Worm (Caenorhabditis elegans) whole organism, L4 larva: ENCODE measurements around the gene B0507.9.

Source experiments
- D1046.2 ChIP-seq: fragments of 200-800 bp; sonication (Bioruptor generic); IDR thresholded peaks from 2 replicates; pipeline ENCODE4 v1.3.6; 2022; ENCODE audit warnings: missing genetic modification characterization, missing compliant biosample characterization
- F26F4.8 ChIP-seq: fragments of 200-800 bp; sonication (Bioruptor generic); conservative IDR thresholded peaks from 2 replicates; pipeline ENCODE4 v1.3.6; 2022; ENCODE audit warnings: missing genetic modification characterization, missing compliant biosample characterization
- F49E8.2 ChIP-seq: sonication (generic microtip); optimal IDR thresholded peaks from 2 replicates; lab custom pipeline; 2016; ENCODE audit warnings: missing compliant biosample characterization, mild to moderate bottlenecking, missing genetic modification characterization, borderline replicate concordance
- Y105C5A.15 ChIP-seq: fragments of 200-800 bp; sonication (Bioruptor generic); IDR thresholded peaks from 2 replicates; pipeline ENCODE4 v1.3.6; 2022; ENCODE audit warnings: missing genetic modification characterization, missing compliant biosample characterization
- Y48G9A.11 ChIP-seq: fragments of 200-800 bp; sonication (Bioruptor generic); IDR thresholded peaks from 2 replicates; pipeline ENCODE4 v1.3.6; 2022; ENCODE audit warnings: missing genetic modification reagents, missing genetic modification characterization, missing compliant biosample characterization
- ZK546.5 ChIP-seq, 2 experiments: sonication (generic microtip); optimal IDR thresholded peaks; 2 replicates each; lab custom pipeline; 2017; ENCODE audit warnings: missing biosample characterization in 2 of 2, missing genetic modification characterization in 2 of 2
- aha-1 ChIP-seq: fragments of 150-350 bp; peaks from one replicate; lab custom pipeline; 2014; ENCODE audit warnings: missing biosample characterization, missing genetic modification characterization
- aly-2 ChIP-seq: sonication (generic microtip); optimal IDR thresholded peaks from 2 replicates; lab custom pipeline; 2018; ENCODE audit warnings: missing biosample characterization, missing genetic modification characterization
- ama-1 ChIP-seq: fragments of 150-350 bp; optimal IDR thresholded peaks from 2 replicates; lab custom pipeline; 2014; ENCODE audit warnings: inconsistent platforms, mixed read lengths
- ceh-20 ChIP-seq: fragments of 200-800 bp; sonication (Bioruptor generic); IDR thresholded peaks from 2 replicates; pipeline ENCODE4 v1.3.6; 2022; ENCODE audit warnings: missing genetic modification reagents, missing genetic modification characterization, missing compliant biosample characterization
- ceh-32 ChIP-seq: sonication (generic microtip); optimal IDR thresholded peaks from 2 replicates; lab custom pipeline; 2016; ENCODE audit warnings: mild to moderate bottlenecking, missing genetic modification characterization, missing compliant biosample characterization; ENCODE audit not compliant: poor library complexity
- ceh-44 ChIP-seq: fragments of 200-800 bp; sonication (Bioruptor generic); IDR thresholded peaks from 2 replicates; pipeline ENCODE4 v1.3.6; 2022; ENCODE audit warnings: missing genetic modification reagents, missing genetic modification characterization, missing compliant biosample characterization
- ceh-82 ChIP-seq: sonication (generic microtip); optimal IDR thresholded peaks from 2 replicates; lab custom pipeline; 2017; ENCODE audit warnings: missing biosample characterization, missing genetic modification characterization
- ctbp-1 ChIP-seq: fragments of 200-800 bp; sonication (Bioruptor generic); IDR thresholded peaks from 2 replicates; pipeline ENCODE4 v1.3.6; 2022; ENCODE audit warnings: missing genetic modification reagents, missing genetic modification characterization, missing compliant biosample characterization
- daf-12 ChIP-seq: fragments of 150-350 bp; optimal IDR thresholded peaks from 2 replicates; lab custom pipeline; 2014; ENCODE audit warnings: missing biosample characterization, missing genetic modification reagents, missing genetic modification characterization
- daf-16 ChIP-seq, 3 experiments: sonication (generic microtip); optimal IDR thresholded peaks; 2 replicates each; lab custom pipeline; 2016 to 2017; ENCODE audit warnings: missing genetic modification characterization in 3 of 3, missing genetic modification reagents in 3 of 3, mild to moderate bottlenecking in 2 of 3, missing compliant biosample characterization in 2 of 3, missing biosample characterization in 1 of 3, moderate library complexity in 1 of 3
- daf-8 ChIP-seq: fragments of 200-800 bp; sonication (Bioruptor generic); IDR thresholded peaks from 2 replicates; pipeline ENCODE4 v1.3.6; 2022; ENCODE audit warnings: missing genetic modification characterization, missing compliant biosample characterization
- dmd-6 ChIP-seq: fragments of 200-800 bp; sonication (Bioruptor generic); IDR thresholded peaks from 2 replicates; pipeline ENCODE4 v1.3.6; 2022; ENCODE audit warnings: missing genetic modification reagents, missing genetic modification characterization, missing compliant biosample characterization
- dmd-9 ChIP-seq: fragments of 200-800 bp; sonication (Bioruptor generic); IDR thresholded peaks from 2 replicates; pipeline ENCODE4 v1.3.6; 2022; ENCODE audit warnings: missing genetic modification reagents, missing genetic modification characterization, missing compliant biosample characterization
- duxl-1 ChIP-seq: sonication (generic microtip); optimal IDR thresholded peaks from 2 replicates; lab custom pipeline; 2016; ENCODE audit warnings: mild to moderate bottlenecking, missing genetic modification characterization, moderate library complexity, missing compliant biosample characterization; ENCODE audit not compliant: poor library complexity
- fkh-10 ChIP-seq: fragments of 150-350 bp; optimal IDR thresholded peaks from 2 replicates; lab custom pipeline; 2014; ENCODE audit warnings: missing biosample characterization, missing genetic modification reagents, missing genetic modification characterization
- fos-1 ChIP-seq: fragments of 150-350 bp; optimal IDR thresholded peaks from 2 replicates; lab custom pipeline; 2014; ENCODE audit warnings: missing biosample characterization, missing genetic modification characterization
- gei-8 ChIP-seq: fragments of 200-800 bp; sonication (Bioruptor generic); optimal IDR thresholded peaks from 2 replicates; lab custom pipeline; 2018; ENCODE audit warnings: mild to moderate bottlenecking, missing genetic modification characterization, missing compliant biosample characterization
- hlh-11 ChIP-seq: fragments of 200-800 bp; sonication (Bioruptor generic); optimal IDR thresholded peaks from 2 replicates; lab custom pipeline; 2018; ENCODE audit warnings: mild to moderate bottlenecking, missing genetic modification characterization, missing compliant biosample characterization
- hmg-1.1 ChIP-seq: fragments of 200-800 bp; sonication (Bioruptor generic); IDR thresholded peaks from 2 replicates; pipeline ENCODE4 v1.3.6; 2022; ENCODE audit warnings: missing genetic modification reagents, missing genetic modification characterization, missing compliant biosample characterization
- lin-13 ChIP-seq: fragments of 150-350 bp; optimal IDR thresholded peaks from 2 replicates; lab custom pipeline; 2014; ENCODE audit warnings: missing biosample characterization, missing genetic modification reagents, missing genetic modification characterization
- lin-15B ChIP-seq: fragments of 150-350 bp; sonication (generic microtip); optimal IDR thresholded peaks from 3 replicates; lab custom pipeline; 2014; ENCODE audit warnings: missing biosample characterization, missing genetic modification characterization
- lin-29 ChIP-seq: fragments of 200-800 bp; sonication (Bioruptor generic); IDR thresholded peaks from 2 replicates; pipeline ENCODE4 v1.3.6; 2022; ENCODE audit warnings: missing genetic modification reagents, missing genetic modification characterization, missing compliant biosample characterization
- mdl-1 ChIP-seq, 2 experiments: fragments of 150-350 bp in 1 of 2; sonication (generic microtip) in 1 of 2; optimal IDR thresholded peaks; 2 replicates each; lab custom pipeline; 2014 to 2017; ENCODE audit warnings: missing biosample characterization in 2 of 2, missing genetic modification characterization in 2 of 2
- nhr-25 ChIP-seq: sonication (generic microtip); optimal IDR thresholded peaks from 2 replicates; lab custom pipeline; 2017; ENCODE audit warnings: missing genetic modification characterization, mild to moderate bottlenecking, missing compliant biosample characterization, antibody characterized with exemption, moderate library complexity, borderline replicate concordance; ENCODE audit not compliant: insufficient read depth
- nhr-28 ChIP-seq: fragments of 150-350 bp; optimal IDR thresholded peaks from 2 replicates; lab custom pipeline; 2014; ENCODE audit warnings: missing biosample characterization, missing genetic modification characterization
- nhr-76 ChIP-seq: fragments of 150-350 bp; optimal IDR thresholded peaks from 2 replicates; lab custom pipeline; 2014; ENCODE audit warnings: missing biosample characterization, missing genetic modification characterization
- pha-4 ChIP-seq, 2 experiments: fragments of 150-350 bp in 1 of 2; fragments of 200-800 bp in 1 of 2; sonication (Bioruptor generic) in 1 of 2; IDR thresholded peaks in 1 of 2; optimal IDR thresholded peaks in 1 of 2; 2 replicates each; pipeline versions ENCODE4 v1.3.6 to Lab custom; 2014 to 2022; ENCODE audit warnings: missing genetic modification characterization in 2 of 2, missing genetic modification reagents in 2 of 2, missing biosample characterization in 1 of 2, missing compliant biosample characterization in 1 of 2
- php-3 ChIP-seq: fragments of 200-800 bp; sonication (Bioruptor generic); IDR thresholded peaks from 2 replicates; pipeline ENCODE4 v1.3.6; 2022; ENCODE audit warnings: missing genetic modification reagents, missing genetic modification characterization, missing compliant biosample characterization
- pqm-1 ChIP-seq: sonication (generic microtip); optimal IDR thresholded peaks from 2 replicates; lab custom pipeline; 2017; ENCODE audit warnings: missing biosample characterization, missing genetic modification characterization
- rbr-2 ChIP-seq: sonication (generic microtip); optimal IDR thresholded peaks from 2 replicates; lab custom pipeline; 2016; ENCODE audit warnings: missing genotype, missing genetic modification characterization, missing compliant biosample characterization
- saeg-2 ChIP-seq: fragments of 200-800 bp; sonication (Bioruptor generic); IDR thresholded peaks from 2 replicates; pipeline ENCODE4 v1.3.6; 2022; ENCODE audit warnings: missing genetic modification reagents, missing genetic modification characterization, missing compliant biosample characterization
- set-16 ChIP-seq: fragments of 200-800 bp; sonication (Bioruptor generic); IDR thresholded peaks from 2 replicates; pipeline ENCODE4 v1.3.6; 2022; ENCODE audit warnings: missing genetic modification reagents, missing genetic modification characterization, missing compliant biosample characterization
- snpc-1.2 ChIP-seq: fragments of 200-800 bp; sonication (Bioruptor generic); IDR thresholded peaks from 2 replicates; pipeline ENCODE4 v1.3.6; 2022; ENCODE audit warnings: missing genetic modification reagents, missing genetic modification characterization, missing compliant biosample characterization
- tag-97 ChIP-seq: fragments of 200-800 bp; sonication (Bioruptor generic); IDR thresholded peaks from 2 replicates; pipeline ENCODE4 v1.3.6; 2022; ENCODE audit warnings: missing genetic modification characterization, missing compliant biosample characterization
- zag-1 ChIP-seq: fragments of 150-350 bp; optimal IDR thresholded peaks from 2 replicates; lab custom pipeline; 2014; ENCODE audit warnings: missing biosample characterization, missing genetic modification characterization
- ztf-7 ChIP-seq: fragments of 150-350 bp; optimal IDR thresholded peaks from 2 replicates; lab custom pipeline; 2014; ENCODE audit warnings: missing biosample characterization, missing genetic modification characterization

The B0507.9 gene

DNA sequence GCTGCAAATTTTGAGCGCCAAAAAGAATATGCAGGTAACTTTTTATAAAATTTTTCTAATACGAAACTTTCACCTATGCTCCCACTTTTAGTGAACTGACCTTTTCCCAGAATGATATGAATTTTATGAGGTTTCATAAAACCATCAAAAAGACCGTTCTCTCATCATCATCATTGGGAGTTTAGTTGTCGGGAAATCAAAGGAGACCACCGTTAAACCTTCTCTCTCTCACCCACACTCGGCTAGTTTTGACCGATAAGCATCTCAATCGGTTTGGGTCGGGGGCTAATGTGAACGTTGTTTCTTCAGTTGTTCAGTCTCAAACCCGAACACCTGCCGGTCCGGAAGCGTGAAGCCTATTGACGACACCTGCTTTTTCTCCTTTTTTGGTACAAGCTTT lies 30.4 kb upstream of the B0507.9 start:
- TF ChIP-seq zag-1 (tag; lab: Kevin White, UChicago) (no peak), set-16 (GFP tag; lab: Robert Waterston, UW) (no peak), pqm-1 (tag; lab: Kevin White, UChicago) (peak; percentile 34), D1046.2 (GFP tag; lab: Robert Waterston, UW) (no peak), tag-97 (GFP tag; lab: Robert Waterston, UW) (no peak), hlh-11 (tag; lab: Kevin White, UChicago) (peak; percentile 30), daf-16 (GFP tag; optimal IDR thresholded peaks at IDR 0.05; lab: Kevin White, UChicago) (no peak), daf-16 (tag; optimal IDR thresholded peaks at IDR 0.05; lab: Kevin White, UChicago) (peak; percentile 9), php-3 (GFP tag; lab: Robert Waterston, UW) (peak; percentile 56; the same call in 1 of the 2 replicates), F49E8.2 (tag; lab: Kevin White, UChicago) (no peak), ceh-32 (tag; lab: Kevin White, UChicago) (no peak), ama-1 (lab: Kevin White, UChicago) (no peak), Y48G9A.11 (GFP tag; lab: Robert Waterston, UW) (no peak), fkh-10 (no peak), ZK546.5 (tag; optimal IDR thresholded peaks at IDR 0.05; lab: Kevin White, UChicago) (no peak), lin-15B (tag; lab: Kevin White, UChicago) (no peak), ceh-20 (GFP tag; lab: Robert Waterston, UW) (no peak)

DNA sequence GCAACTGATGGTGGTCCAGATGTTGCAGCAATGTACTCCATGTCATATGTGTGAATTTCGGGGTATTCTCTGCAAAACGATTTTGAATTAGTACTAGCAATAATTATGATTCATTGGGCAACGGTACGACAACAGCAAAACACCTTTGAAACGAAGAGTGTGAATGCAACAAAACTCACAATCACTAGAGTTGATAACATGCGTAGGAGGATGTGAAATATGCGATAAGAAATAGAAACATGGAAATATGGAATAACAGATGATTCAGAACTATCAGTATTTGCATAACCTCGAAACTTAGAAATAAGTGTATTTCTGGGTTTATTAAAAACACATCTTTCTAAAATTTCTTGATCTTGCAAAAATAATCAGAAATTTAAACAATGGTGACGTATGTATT lies 29.7 kb upstream of the B0507.9 start:
- no peak for TF ChIP-seq dmd-9
- TF ChIP-seq nhr-28: peak; percentile 78
- no peak for TF ChIP-seq snpc-1.2 (GFP tag; lab: Robert Waterston, UW)
- TF ChIP-seq pqm-1 (tag; lab: Kevin White, UChicago): peak; percentile 59
- TF ChIP-seq gei-8 (GFP tag; lab: Kevin White, UChicago): no peak
- TF ChIP-seq ztf-7: no peak
- TF ChIP-seq nhr-76 (tag; lab: Kevin White, UChicago): no peak
- no peak for TF ChIP-seq fos-1 (tag; lab: Kevin White, UChicago)
- no peak for TF ChIP-seq ZK546.5 (tag; optimal IDR thresholded peaks at IDR 0.05; lab: Kevin White, UChicago)
- no peak for TF ChIP-seq saeg-2 (GFP tag; lab: Robert Waterston, UW)
- no peak for TF ChIP-seq pha-4 (GFP tag; IDR thresholded peaks at IDR 0.05; lab: Robert Waterston, UW)
- TF ChIP-seq pha-4 (tag; optimal IDR thresholded peaks at IDR 0.05; lab: Kevin White, UChicago): no peak
- no peak for TF ChIP-seq nhr-25 (tag; lab: Kevin White, UChicago)
- no peak for TF ChIP-seq lin-13 (GFP tag; lab: Kevin White, UChicago)
- TF ChIP-seq ama-1 (lab: Kevin White, UChicago): no peak
- no peak for TF ChIP-seq ceh-44 (GFP tag; lab: Robert Waterston, UW)
- no peak for TF ChIP-seq F26F4.8 (GFP tag; lab: Robert Waterston, UW)
- no peak for TF ChIP-seq ctbp-1 (GFP tag; lab: Robert Waterston, UW)
- TF ChIP-seq Y105C5A.15 (GFP tag; lab: Robert Waterston, UW): no peak
- TF ChIP-seq aha-1: no peak
- no peak for TF ChIP-seq daf-16 (GFP tag; optimal IDR thresholded peaks at IDR 0.05; lab: Kevin White, UChicago)
- peak; percentile 79 for TF ChIP-seq daf-16 (tag; optimal IDR thresholded peaks at IDR 0.05; lab: Kevin White, UChicago)
- TF ChIP-seq hlh-11 (tag; lab: Kevin White, UChicago): peak; percentile 27

DNA sequence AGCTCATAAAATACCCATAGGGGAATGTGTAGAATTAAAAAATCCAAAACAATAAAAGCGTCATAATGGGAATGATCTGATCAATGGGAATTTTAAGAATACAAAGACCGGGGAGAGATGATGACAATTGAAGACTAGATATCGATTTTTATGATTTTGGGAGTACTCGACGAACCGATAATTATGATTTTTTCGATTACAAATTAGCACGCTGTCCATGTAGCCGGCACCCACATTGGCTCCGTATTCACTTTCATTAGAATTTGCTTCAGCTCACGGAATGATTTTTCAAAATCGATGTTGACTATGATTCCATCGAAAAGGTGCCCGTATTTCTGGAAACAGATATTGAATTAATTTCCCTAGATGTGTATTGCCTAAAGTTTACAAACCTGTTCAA lies 27.0 kb upstream of the B0507.9 start:
- TF ChIP-seq F49E8.2 (tag; lab: Kevin White, UChicago) (no peak), php-3 (GFP tag; lab: Robert Waterston, UW) (no peak), daf-8 (GFP tag; lab: Robert Waterston, UW) (no peak), dmd-6 (no peak), ZK546.5 (tag; optimal IDR thresholded peaks at IDR 0.05; lab: Kevin White, UChicago) (no peak), rbr-2 (tag; lab: Kevin White, UChicago) (no peak), duxl-1 (tag; lab: Kevin White, UChicago) (no peak), daf-12 (no peak), ceh-82 (tag; lab: Kevin White, UChicago) (no peak), lin-29 (GFP tag; lab: Robert Waterston, UW) (no peak), ctbp-1 (GFP tag; lab: Robert Waterston, UW) (no peak), hmg-1.1 (GFP tag; lab: Robert Waterston, UW) (no peak), aly-2 (tag; lab: Kevin White, UChicago) (no peak), mdl-1 (tag; optimal IDR thresholded peaks at IDR 0.05; lab: Kevin White, UChicago) (no peak)
- TF ChIP-seq, all 104 proteins: peak for 0
